Fruit fly (Drosophila melanogaster) whole organism, prepupa: Measurements from ENCODE around the gene t-cup.

Experiments used
- CG10631 ChIP-seq: fragments of 200-800 bp; sonication (Bioruptor generic); optimal IDR thresholded peaks from 2 replicates; lab custom pipeline; 2016; ENCODE audit warnings: missing biosample characterization, missing genetic modification characterization
- CG10669 ChIP-seq: fragments of 200-800 bp; sonication (Bioruptor generic); optimal IDR thresholded peaks from 3 replicates; lab custom pipeline; 2018; ENCODE audit warnings: missing biosample characterization, mild to moderate bottlenecking, missing genetic modification characterization, moderate library complexity
- CG11294 ChIP-seq: fragments of 200-800 bp; sonication (Bioruptor generic); IDR thresholded peaks from 2 replicates; pipeline ENCODE4 v1.3.6; 2022; ENCODE audit warnings: missing biosample characterization, missing genetic modification characterization
- CG11762 ChIP-seq: fragments of 200-800 bp; sonication (Bioruptor generic); optimal IDR thresholded peaks from 3 replicates; lab custom pipeline; 2016; ENCODE audit warnings: missing biosample characterization, missing genetic modification characterization; ENCODE audit not compliant: insufficient read depth
- CG15336 ChIP-seq: fragments of 200-800 bp; sonication (Bioruptor generic); IDR thresholded peaks from 2 replicates; pipeline ENCODE4 v1.3.6; 2022; ENCODE audit warnings: missing biosample characterization, missing genetic modification characterization
- CG1621 ChIP-seq: fragments of 200-800 bp; sonication (Bioruptor generic); optimal IDR thresholded peaks from 3 replicates; lab custom pipeline; 2018; ENCODE audit warnings: missing biosample characterization, mild to moderate bottlenecking, missing genetic modification characterization
- CG16779 ChIP-seq: fragments of 200-800 bp; sonication (Bioruptor generic); optimal IDR thresholded peaks from 3 replicates; lab custom pipeline; 2017; ENCODE audit warnings: missing biosample characterization, mild to moderate bottlenecking, missing genetic modification characterization
- CG3032 ChIP-seq: fragments of 200-800 bp; optimal IDR thresholded peaks from 2 replicates; lab custom pipeline; 2019; ENCODE audit warnings: missing biosample characterization, mild to moderate bottlenecking, missing genetic modification characterization, moderate library complexity
- CG31627 ChIP-seq: fragments of 200-800 bp; sonication (Bioruptor generic); optimal IDR thresholded peaks from 3 replicates; lab custom pipeline; 2016; ENCODE audit warnings: missing biosample characterization, missing genetic modification characterization
- CG32006 ChIP-seq: fragments of 200-800 bp; sonication (Bioruptor generic); optimal IDR thresholded peaks from 3 replicates; lab custom pipeline; 2017; ENCODE audit warnings: missing biosample characterization, mild to moderate bottlenecking, missing genetic modification characterization
- CG34406 ChIP-seq: fragments of 200-800 bp; sonication (Bioruptor generic); optimal IDR thresholded peaks from 3 replicates; lab custom pipeline; 2016; ENCODE audit warnings: missing biosample characterization, missing genetic modification characterization
- CG3919 ChIP-seq: fragments of 200-800 bp; sonication (Bioruptor generic); optimal IDR thresholded peaks from 3 replicates; lab custom pipeline; 2016; ENCODE audit warnings: missing biosample characterization, missing genetic modification characterization
- CG4318 ChIP-seq: fragments of 200-800 bp; sonication (Bioruptor generic); optimal IDR thresholded peaks from 3 replicates; lab custom pipeline; 2017; ENCODE audit warnings: missing biosample characterization, mild to moderate bottlenecking, missing genetic modification characterization
- CG6163 ChIP-seq: fragments of 200-800 bp; sonication (Bioruptor generic); IDR thresholded peaks from 3 replicates; pipeline ENCODE4 v1.3.6; 2022; ENCODE audit warnings: missing biosample characterization, missing genetic modification characterization
- CG6276 ChIP-seq: fragments of 200-800 bp; sonication (Bioruptor generic); optimal IDR thresholded peaks from 2 replicates; lab custom pipeline; 2017; ENCODE audit warnings: missing biosample characterization, mild to moderate bottlenecking, missing genetic modification characterization
- CG6792 ChIP-seq: fragments of 200-800 bp; sonication (Bioruptor generic); optimal IDR thresholded peaks from 3 replicates; lab custom pipeline; 2016; ENCODE audit warnings: missing biosample characterization, missing genetic modification characterization
- CG6808 ChIP-seq: fragments of 200-800 bp; sonication (Bioruptor generic); optimal IDR thresholded peaks from 3 replicates; lab custom pipeline; 2017; ENCODE audit warnings: missing biosample characterization, missing genetic modification characterization, mild to moderate bottlenecking, moderate library complexity, missing genetic modification reagents
- CG7368 ChIP-seq: fragments of 200-800 bp; sonication (Bioruptor generic); optimal IDR thresholded peaks from 3 replicates; lab custom pipeline; 2016; ENCODE audit warnings: missing biosample characterization, missing genetic modification characterization
- CG8119 ChIP-seq: fragments of 200-800 bp; sonication (Bioruptor generic); IDR thresholded peaks from 3 replicates; pipeline ENCODE4 v1.3.6; 2022; ENCODE audit warnings: missing biosample characterization, missing genetic modification characterization
- CG8319 ChIP-seq: fragments of 200-800 bp; sonication (Bioruptor generic); optimal IDR thresholded peaks from 3 replicates; lab custom pipeline; 2016; ENCODE audit warnings: missing biosample characterization, missing genetic modification characterization
- CG8632 ChIP-seq: fragments of 200-800 bp; sonication (Bioruptor generic); optimal IDR thresholded peaks from 3 replicates; lab custom pipeline; 2016; ENCODE audit warnings: missing biosample characterization, missing genetic modification characterization
- CG9139 ChIP-seq: fragments of 200-800 bp; sonication (Bioruptor generic); optimal IDR thresholded peaks from 3 replicates; lab custom pipeline; 2017; ENCODE audit warnings: missing biosample characterization, mild to moderate bottlenecking, missing genetic modification characterization
- Eip75B ChIP-seq: fragments of 200-800 bp; sonication (Bioruptor generic); optimal IDR thresholded peaks from 3 replicates; lab custom pipeline; 2016; ENCODE audit warnings: missing biosample characterization, missing genetic modification characterization
- Eip93F ChIP-seq: fragments of 200-800 bp; sonication (Bioruptor generic); optimal IDR thresholded peaks from 2 replicates; lab custom pipeline; 2016; ENCODE audit warnings: missing biosample characterization, mild to moderate bottlenecking, missing genetic modification characterization
- Ets21C ChIP-seq: fragments of 200-800 bp; sonication (Bioruptor generic); optimal IDR thresholded peaks from 3 replicates; lab custom pipeline; 2016; ENCODE audit warnings: missing biosample characterization, missing genetic modification characterization
- Gug ChIP-seq: fragments of 200-800 bp; sonication (Bioruptor generic); IDR thresholded peaks from 2 replicates; pipeline ENCODE4 v1.3.6; 2022; ENCODE audit warnings: missing biosample characterization, missing genetic modification characterization
- Hr38 ChIP-seq: sonication (Bioruptor generic); optimal IDR thresholded peaks from 2 replicates; lab custom pipeline; 2016; ENCODE audit warnings: missing biosample characterization, missing genetic modification characterization
- Hr39 ChIP-seq: fragments of 200-800 bp; sonication (Bioruptor generic); optimal IDR thresholded peaks from 2 replicates; lab custom pipeline; 2016; ENCODE audit warnings: missing biosample characterization, missing genetic modification characterization
- Hr4 ChIP-seq: fragments of 200-800 bp; sonication (Bioruptor generic); optimal IDR thresholded peaks from 3 replicates; lab custom pipeline; 2016; ENCODE audit warnings: missing biosample characterization, missing genetic modification characterization
- Lpt ChIP-seq: fragments of 200-800 bp; sonication (Bioruptor generic); optimal IDR thresholded peaks from 3 replicates; lab custom pipeline; 2016; ENCODE audit warnings: missing biosample characterization, missing genetic modification characterization
- Met ChIP-seq: fragments of 200-800 bp; sonication (Bioruptor generic); optimal IDR thresholded peaks from 3 replicates; lab custom pipeline; 2016; ENCODE audit warnings: missing biosample characterization, missing genetic modification characterization
- OdsH ChIP-seq: fragments of 200-800 bp; sonication (Bioruptor generic); optimal IDR thresholded peaks from 3 replicates; lab custom pipeline; 2016; ENCODE audit warnings: missing biosample characterization, missing genetic modification characterization
- Smox ChIP-seq: fragments of 200-800 bp; sonication (Bioruptor generic); optimal IDR thresholded peaks from 3 replicates; lab custom pipeline; 2016; ENCODE audit warnings: missing biosample characterization, missing genetic modification characterization
- Sox14 ChIP-seq: fragments of 200-800 bp; sonication (Bioruptor generic); optimal IDR thresholded peaks from 3 replicates; lab custom pipeline; 2016; ENCODE audit warnings: missing biosample characterization, missing genetic modification characterization
- Sox15 ChIP-seq: fragments of 200-800 bp; sonication (Bioruptor generic); optimal IDR thresholded peaks from 3 replicates; lab custom pipeline; 2016; ENCODE audit warnings: missing biosample characterization, missing genetic modification characterization
- achi ChIP-seq: fragments of 200-800 bp; sonication (Bioruptor generic); optimal IDR thresholded peaks from 3 replicates; lab custom pipeline; 2016; ENCODE audit warnings: missing biosample characterization, missing genetic modification characterization
- cyc ChIP-seq: fragments of 200-800 bp; sonication (Bioruptor generic); optimal IDR thresholded peaks from 3 replicates; lab custom pipeline; 2016; ENCODE audit warnings: missing biosample characterization, missing genetic modification characterization
- dac ChIP-seq: fragments of 200-800 bp; sonication (Bioruptor generic); optimal IDR thresholded peaks from 2 replicates; lab custom pipeline; 2017; ENCODE audit warnings: missing biosample characterization, mild to moderate bottlenecking, missing genetic modification characterization
- dsx ChIP-seq: fragments of 200-800 bp; optimal IDR thresholded peaks from 3 replicates; lab custom pipeline; 2019; ENCODE audit warnings: missing biosample characterization, mild to moderate bottlenecking, missing genetic modification characterization, moderate library complexity; ENCODE audit not compliant: poor library complexity, severe bottlenecking
- eg ChIP-seq: fragments of 200-800 bp; sonication (Bioruptor generic); IDR thresholded peaks from 3 replicates; pipeline ENCODE4 v1.3.6; 2022; ENCODE audit warnings: missing biosample characterization, missing genetic modification characterization
- esn ChIP-seq: fragments of 200-800 bp; sonication (Bioruptor generic); optimal IDR thresholded peaks from 2 replicates; lab custom pipeline; 2016; ENCODE audit warnings: missing biosample characterization, mild to moderate bottlenecking, missing genetic modification characterization, moderate library complexity
- lz ChIP-seq: fragments of 200-800 bp; sonication (Bioruptor generic); optimal IDR thresholded peaks from 3 replicates; lab custom pipeline; 2016; ENCODE audit warnings: missing biosample characterization, missing genetic modification characterization
- net ChIP-seq: fragments of 200-800 bp; sonication (Bioruptor generic); optimal IDR thresholded peaks from 3 replicates; lab custom pipeline; 2016; ENCODE audit warnings: missing biosample characterization, missing genetic modification characterization
- pdm3 ChIP-seq: fragments of 200-800 bp; sonication (Bioruptor generic); optimal IDR thresholded peaks from 3 replicates; lab custom pipeline; 2016; ENCODE audit warnings: missing biosample characterization, missing genetic modification characterization
- salr ChIP-seq, 2 experiments: fragments of 200-800 bp; sonication (Bioruptor generic); optimal IDR thresholded peaks; 3 replicates each; lab custom pipeline; 2016 to 2018; ENCODE audit warnings: missing biosample characterization in 2 of 2, missing genetic modification characterization in 2 of 2, mild to moderate bottlenecking in 1 of 2
- spab ChIP-seq: fragments of 200-800 bp; sonication (Bioruptor generic); optimal IDR thresholded peaks from 2 replicates; lab custom pipeline; 2017; ENCODE audit warnings: missing biosample characterization, mild to moderate bottlenecking, missing genetic modification characterization, missing genetic modification reagents
- ss ChIP-seq, 2 experiments: fragments of 200-800 bp; sonication (Bioruptor generic); optimal IDR thresholded peaks; 2 replicates in 1 of 2; 3 replicates in 1 of 2; lab custom pipeline; 2017 to 2018; ENCODE audit warnings: mild to moderate bottlenecking in 2 of 2, missing biosample characterization in 2 of 2, missing genetic modification characterization in 2 of 2, moderate library complexity in 1 of 2
- svp ChIP-seq: fragments of 200-800 bp; sonication (Bioruptor generic); peaks from one replicate; lab custom pipeline; 2016; ENCODE audit warnings: missing biosample characterization, missing genetic modification characterization
- topi ChIP-seq: fragments of 200-800 bp; sonication (Bioruptor generic); optimal IDR thresholded peaks from 3 replicates; lab custom pipeline; 2016; ENCODE audit warnings: missing biosample characterization, missing genetic modification characterization
- vri ChIP-seq: fragments of 200-800 bp; sonication (Bioruptor generic); optimal IDR thresholded peaks from 3 replicates; lab custom pipeline; 2016; ENCODE audit warnings: missing biosample characterization, mild to moderate bottlenecking, missing genetic modification characterization

Gene t-cup

DNA sequence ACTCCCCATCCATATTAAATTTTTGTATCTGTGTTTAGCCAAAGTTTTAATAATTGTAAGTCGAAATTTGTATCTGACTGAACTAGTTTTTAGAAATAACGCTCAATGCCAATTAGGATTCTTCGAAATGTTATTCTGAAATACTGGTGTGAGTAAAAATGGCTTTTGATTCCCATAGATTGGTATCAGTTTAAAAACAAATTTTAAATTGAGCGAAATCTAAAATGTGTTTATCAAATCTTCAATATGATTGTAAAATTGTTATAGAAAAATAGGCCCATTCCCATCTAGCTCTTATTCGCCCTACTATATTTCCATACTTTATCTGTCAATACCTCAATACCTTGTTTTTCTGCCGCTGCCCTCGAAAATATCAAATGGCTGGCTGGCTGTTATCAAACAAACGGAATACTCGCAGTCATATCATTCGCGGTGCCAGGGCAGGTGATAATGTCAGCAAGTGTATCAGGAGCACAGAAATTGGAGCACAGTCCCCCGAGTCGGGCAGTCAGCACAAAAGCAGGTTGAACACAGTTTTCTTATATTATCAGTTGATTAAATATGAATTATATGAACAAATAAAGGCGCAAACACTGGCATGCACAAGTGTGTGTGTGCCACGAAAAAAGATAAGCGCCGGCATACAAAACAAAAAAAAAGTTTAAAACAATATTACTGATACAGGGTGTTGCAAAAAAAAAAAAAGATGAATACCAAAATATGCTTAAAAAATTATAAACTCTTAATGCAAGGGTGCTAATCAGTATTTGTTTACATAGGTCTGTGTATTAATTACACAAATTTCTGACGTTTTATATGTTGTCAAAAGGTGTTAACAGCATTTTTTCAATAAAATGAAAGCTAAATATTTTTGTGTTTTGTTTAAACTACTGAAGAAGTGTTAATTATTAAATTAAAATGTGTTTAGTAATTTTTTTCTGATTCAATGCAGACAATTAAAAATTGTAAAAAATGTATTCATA, at the start of gene t-cup:
TSS of gene t-cup (minus strand) at position 51 of the 983 bp plus-strand sequence.
- TF ChIP-seq CG10669 (GFP tag; lab: Kevin White, UChicago) (peak; percentile 12), salr (GFP tag; optimal IDR thresholded peaks at IDR 0.05; lab: Kevin White, UChicago) (no peak), Eip75B (GFP tag; lab: Kevin White, UChicago) (peak; percentile 57), CG1621 (tag; lab: Kevin White, UChicago) (no peak), CG10631 (GFP tag; lab: Kevin White, UChicago) (peak; percentile 6), OdsH (GFP tag; lab: Kevin White, UChicago) (peak; percentile 3), svp (GFP tag; lab: Kevin White, UChicago) (peak; percentile 98), CG8119 (GFP tag; lab: Robert Waterston, UW) (no peak), CG7368 (GFP tag; lab: Kevin White, UChicago) (no peak), Ets21C (GFP tag; lab: Kevin White, UChicago) (no peak), CG3919 (GFP tag; lab: Kevin White, UChicago) (peak; percentile 28), net (peak; percentile 39), CG4318 (GFP tag; lab: Kevin White, UChicago) (no peak), CG6808 (GFP tag; lab: Kevin White, UChicago) (peak; percentile 59), eg (no peak), Hr4 (GFP tag; lab: Kevin White, UChicago) (no peak), Met (peak; percentile 60), Sox15 (no peak), CG34406 (GFP tag; lab: Kevin White, UChicago) (peak; percentile 65), Lpt (no peak), CG6792 (GFP tag; lab: Kevin White, UChicago) (peak; percentile 40), Hr39 (GFP tag; lab: Kevin White, UChicago) (peak; percentile 21), spab (peak; percentile 18), CG15336 (GFP tag; lab: Robert Waterston, UW) (no peak), CG8632 (GFP tag; lab: Kevin White, UChicago) (peak; percentile 44), pdm3 (GFP tag; lab: Kevin White, UChicago) (peak; percentile 26), CG11762 (GFP tag; lab: Kevin White, UChicago) (peak; percentile 42), vri (peak; percentile 97), ss (GFP tag; optimal IDR thresholded peaks at IDR 0.05; lab: Kevin White, UChicago) (peak in 1 of 2 experiments; percentile 65), esn (GFP tag; lab: Kevin White, UChicago) (peak; percentile 74), Gug (no peak), CG31627 (no peak), CG6276 (GFP tag; lab: Kevin White, UChicago) (no peak), dac (GFP tag; lab: Kevin White, UChicago) (no peak), Sox14 (GFP tag; lab: Kevin White, UChicago) (peak; percentile 52), CG3032 (tag; lab: Kevin White, UChicago) (no peak), topi (GFP tag; lab: Kevin White, UChicago) (peak; percentile 55), CG6163 (GFP tag; lab: Robert Waterston, UW) (peak; percentile 65), Eip93F (GFP tag; lab: Kevin White, UChicago) (peak; percentile 81), CG8319 (no peak), CG9139 (GFP tag; lab: Kevin White, UChicago) (peak; percentile 24), CG32006 (GFP tag; lab: Kevin White, UChicago) (no peak), dsx (peak; percentile 15), Hr38 (GFP tag; lab: Kevin White, UChicago) (no peak), cyc (no peak), Smox (GFP tag; lab: Kevin White, UChicago) (peak; percentile 43), CG16779 (tag; lab: Kevin White, UChicago) (peak; percentile 11), lz (peak; percentile 49), CG11294 (GFP tag; lab: Robert Waterston, UW) (no peak), achi (GFP tag; lab: Kevin White, UChicago) (peak; percentile 33)
